Fruit fly (Drosophila melanogaster): ENCODE data around the gene mv.

mv gene

dm6 chr3L:1962964-1963363 lies 1.0 kb downstream of the mv start, which contains the start of gene SCOT:
Gene SCOT, plus strand, starts transcription at chr3L:1963143.
- TF ChIP-seq pan (optimal IDR thresholded peaks at IDR 0.05) (no peak), CG8478 (optimal IDR thresholded peaks at IDR 0.05) (no peak), psq (optimal IDR thresholded peaks at IDR 0.05) (no peak), usp (GFP tag; optimal IDR thresholded peaks at IDR 0.05) (no peak), EcR (GFP tag; optimal IDR thresholded peaks at IDR 0.05) (no peak), Dll (optimal IDR thresholded peaks at IDR 0.05) (no peak)

dm6 chr3L:1947463-1948126 lies 16.4 kb downstream of the mv start, which contains the start of the genes mu2 and Cnb:
Gene mu2, minus strand, starts transcription at chr3L:1947475.
Gene Cnb, plus strand, starts transcription at chr3L:1947565.
- no peak for TF ChIP-seq usp (GFP tag; optimal IDR thresholded peaks at IDR 0.05)
- TF ChIP-seq psq (optimal IDR thresholded peaks at IDR 0.05): no peak
- TF ChIP-seq Dll (optimal IDR thresholded peaks at IDR 0.05): no peak
- TF ChIP-seq pan (optimal IDR thresholded peaks at IDR 0.05): no peak
- TF ChIP-seq EcR (GFP tag; optimal IDR thresholded peaks at IDR 0.05): no peak
- TF ChIP-seq CG8478 (optimal IDR thresholded peaks at IDR 0.05): no peak

- TF ChIP-seq usp (GFP tag; optimal IDR thresholded peaks at IDR 0.05): no peak
- TF ChIP-seq psq (optimal IDR thresholded peaks at IDR 0.05): no peak
- no peak for TF ChIP-seq CG8478 (optimal IDR thresholded peaks at IDR 0.05)
- TF ChIP-seq pan (optimal IDR thresholded peaks at IDR 0.05): no peak
- TF ChIP-seq Dll (optimal IDR thresholded peaks at IDR 0.05): no peak
These were observed 23.0 kb downstream of the mv start, which contains the start of gene Mfap1 for dm6 chr3L:1940843-1941418. Gene Mfap1, plus strand, starts transcription at chr3L:1941068.

dm6 chr3L:1939983-1940504 lies 23.9 kb downstream of the mv start:
- TF ChIP-seq psq (optimal IDR thresholded peaks at IDR 0.05): no peak
- no peak for TF ChIP-seq EcR (GFP tag; optimal IDR thresholded peaks at IDR 0.05)
- no peak for TF ChIP-seq Dll (optimal IDR thresholded peaks at IDR 0.05)
- TF ChIP-seq usp (GFP tag; optimal IDR thresholded peaks at IDR 0.05): no peak
- TF ChIP-seq pan (optimal IDR thresholded peaks at IDR 0.05): no peak
- TF ChIP-seq CG8478 (optimal IDR thresholded peaks at IDR 0.05): no peak

dm6 chr3L:1938767-1939166 lies 25.2 kb downstream of the mv start, which contains the start of the genes CG46523 and CG5687:
Gene CG46523, minus strand, starts transcription at chr3L:1939103.
Gene CG5687, minus strand, starts transcription at chr3L:1939103.
- no peak for TF ChIP-seq usp (GFP tag; optimal IDR thresholded peaks at IDR 0.05)
- TF ChIP-seq pan (optimal IDR thresholded peaks at IDR 0.05): no peak
- no peak for TF ChIP-seq psq (optimal IDR thresholded peaks at IDR 0.05)
- TF ChIP-seq EcR (GFP tag; optimal IDR thresholded peaks at IDR 0.05): no peak
- no peak for TF ChIP-seq CG8478 (optimal IDR thresholded peaks at IDR 0.05)
- TF ChIP-seq Dll (optimal IDR thresholded peaks at IDR 0.05): no peak

dm6 chr3L:1937469-1937868 lies 26.5 kb downstream of the mv start:
- TF ChIP-seq EcR (GFP tag; optimal IDR thresholded peaks at IDR 0.05): no peak
- no peak for TF ChIP-seq usp (GFP tag; optimal IDR thresholded peaks at IDR 0.05)
- no peak for TF ChIP-seq Dll (optimal IDR thresholded peaks at IDR 0.05)
- no peak for TF ChIP-seq pan (optimal IDR thresholded peaks at IDR 0.05)

- TF ChIP-seq psq (optimal IDR thresholded peaks at IDR 0.05) (no peak), Dll (optimal IDR thresholded peaks at IDR 0.05) (no peak), CG8478 (optimal IDR thresholded peaks at IDR 0.05) (no peak), EcR (GFP tag; optimal IDR thresholded peaks at IDR 0.05) (no peak), usp (GFP tag; optimal IDR thresholded peaks at IDR 0.05) (no peak), pan (optimal IDR thresholded peaks at IDR 0.05) (no peak)
These were observed 35.0 kb downstream of the mv start for dm6 chr3L:1928959-1929358.

- TF ChIP-seq psq (optimal IDR thresholded peaks at IDR 0.05): no peak
- no peak for TF ChIP-seq usp (GFP tag; optimal IDR thresholded peaks at IDR 0.05)
- no peak for TF ChIP-seq CG8478 (optimal IDR thresholded peaks at IDR 0.05)
- no peak for TF ChIP-seq Dll (optimal IDR thresholded peaks at IDR 0.05)
These were observed 43.0 kb downstream of the mv start, which contains the start of gene Dbx for dm6 chr3L:1920943-1921342. Gene Dbx, plus strand, starts transcription at chr3L:1921307.

- TF ChIP-seq usp (GFP tag; optimal IDR thresholded peaks at IDR 0.05) (no peak), EcR (GFP tag; optimal IDR thresholded peaks at IDR 0.05) (no peak), pan (optimal IDR thresholded peaks at IDR 0.05) (no peak), CG8478 (optimal IDR thresholded peaks at IDR 0.05) (no peak), psq (optimal IDR thresholded peaks at IDR 0.05) (no peak), Dll (optimal IDR thresholded peaks at IDR 0.05) (no peak)
These were observed 43.9 kb downstream of the mv start for dm6 chr3L:1920051-1920450.

dm6 chr3L:1916617-1917016 lies 47.4 kb downstream of the mv start:
- TF ChIP-seq pan (optimal IDR thresholded peaks at IDR 0.05): no peak
- TF ChIP-seq CG8478 (optimal IDR thresholded peaks at IDR 0.05): no peak
- no peak for TF ChIP-seq Dll (optimal IDR thresholded peaks at IDR 0.05)
- TF ChIP-seq usp (GFP tag; optimal IDR thresholded peaks at IDR 0.05): no peak
- no peak for TF ChIP-seq EcR (GFP tag; optimal IDR thresholded peaks at IDR 0.05)
- no peak for TF ChIP-seq psq (optimal IDR thresholded peaks at IDR 0.05)

dm6 chr3L:1914668-1915067 lies 49.3 kb downstream of the mv start:
- TF ChIP-seq psq (optimal IDR thresholded peaks at IDR 0.05) (no peak), EcR (GFP tag; optimal IDR thresholded peaks at IDR 0.05) (no peak), usp (GFP tag; optimal IDR thresholded peaks at IDR 0.05) (no peak), Dll (optimal IDR thresholded peaks at IDR 0.05) (no peak), pan (optimal IDR thresholded peaks at IDR 0.05) (no peak), CG8478 (optimal IDR thresholded peaks at IDR 0.05) (no peak)

dm6 chr3L:1910107-1910506 lies 53.9 kb downstream of the mv start, which contains the start of gene dsb:
Gene dsb, minus strand, starts transcription at chr3L:1910197.
- no peak for TF ChIP-seq EcR (GFP tag; optimal IDR thresholded peaks at IDR 0.05)
- TF ChIP-seq pan (optimal IDR thresholded peaks at IDR 0.05): no peak
- TF ChIP-seq psq (optimal IDR thresholded peaks at IDR 0.05): no peak
- TF ChIP-seq CG8478 (optimal IDR thresholded peaks at IDR 0.05): no peak
- TF ChIP-seq usp (GFP tag; optimal IDR thresholded peaks at IDR 0.05): no peak
- TF ChIP-seq Dll (optimal IDR thresholded peaks at IDR 0.05): no peak
